Fruit fly (Drosophila melanogaster): ENCODE measurements around the gene CG1394.

Gene CG1394

DNA sequence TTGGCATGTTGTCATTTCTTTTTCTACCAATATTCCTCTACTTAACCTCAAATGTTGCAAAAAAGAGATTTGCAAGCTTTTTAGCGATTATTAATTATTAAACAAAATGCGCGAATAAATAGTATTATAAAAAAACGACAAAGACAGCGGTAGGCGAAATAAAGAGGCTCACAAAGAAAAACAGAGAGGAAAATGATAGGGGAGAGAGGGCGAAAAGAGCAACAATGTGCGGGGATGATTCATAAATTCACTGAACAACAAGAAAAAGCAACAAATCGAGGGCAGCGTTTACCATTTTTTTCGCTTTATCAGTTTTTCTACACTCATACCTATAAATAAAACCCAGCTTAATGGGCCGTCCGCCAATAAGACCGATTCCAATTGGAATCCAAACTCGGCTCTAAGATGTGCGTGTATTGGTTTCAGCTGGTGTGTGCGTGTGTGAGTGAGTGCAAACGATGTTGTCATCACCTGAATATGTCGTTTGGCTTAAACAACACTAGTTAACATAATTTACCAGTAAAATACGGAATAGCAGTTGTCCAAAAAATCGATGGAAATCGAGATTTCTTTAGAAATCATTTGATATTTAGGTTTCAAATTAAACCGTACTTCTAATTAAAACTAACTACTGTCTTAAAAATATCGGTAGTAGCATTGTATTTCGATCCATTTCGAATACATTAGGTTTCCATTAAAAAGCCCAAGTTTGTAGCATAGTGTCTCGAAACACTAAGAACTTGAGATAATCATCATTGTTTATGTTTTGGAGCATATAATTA lies 14.5 kb downstream of the CG1394 start (continued):
- TF ChIP-seq ken (GFP tag; IDR thresholded peaks at IDR 0.05) (no peak), jumu (GFP tag; optimal IDR thresholded peaks at IDR 0.05) (no peak), CG17912 (GFP tag; optimal IDR thresholded peaks at IDR 0.05) (no peak), CoRest (tag; optimal IDR thresholded peaks at IDR 0.05) (no peak), NfI (GFP tag; optimal IDR thresholded peaks at IDR 0.05) (no peak), CG6791 (GFP tag; IDR thresholded peaks at IDR 0.05; ENCODE audit: partially characterized antibody) (no peak), bigmax (GFP tag; optimal IDR thresholded peaks at IDR 0.05) (peak; percentile 67), caup (GFP tag; optimal IDR thresholded peaks at IDR 0.05; ENCODE audit: severe bottlenecking) (peak; percentile 10), Meics (GFP tag; optimal IDR thresholded peaks at IDR 0.05) (peak; percentile 40), btn (GFP tag; optimal IDR thresholded peaks at IDR 0.05) (no peak), toy (GFP tag; IDR thresholded peaks at IDR 0.05) (no peak), CG6765 (GFP tag; optimal IDR thresholded peaks at IDR 0.05) (no peak), Trl (optimal IDR thresholded peaks at IDR 0.05) (peak; percentile 7 to 33), Trl (GFP tag; optimal IDR thresholded peaks at IDR 0.05) (no peak), ci (GFP tag; IDR thresholded peaks at IDR 0.05) (no peak), exex (tag; optimal IDR thresholded peaks at IDR 0.05) (no peak), gt (GFP tag; IDR thresholded peaks at IDR 0.05) (no peak), chn (GFP tag; optimal IDR thresholded peaks at IDR 0.05) (no peak), gcm2 (GFP tag; optimal IDR thresholded peaks at IDR 0.05) (no peak), fu2 (GFP tag; optimal IDR thresholded peaks at IDR 0.05) (no peak), lab (GFP tag; optimal IDR thresholded peaks at IDR 0.05) (peak; percentile 41), CG13424 (tag; optimal IDR thresholded peaks at IDR 0.05) (peak; percentile 36), Deaf1 (tag; optimal IDR thresholded peaks at IDR 0.05) (no peak), Oaz (GFP tag; IDR thresholded peaks at IDR 0.05) (no peak), ttk (GFP tag; IDR thresholded peaks at IDR 0.05) (no peak), CG3838 (GFP tag; optimal IDR thresholded peaks at IDR 0.05) (no peak), fd64A (GFP tag; optimal IDR thresholded peaks at IDR 0.05) (no peak), CG10267 (tag; optimal IDR thresholded peaks at IDR 0.05) (peak; percentile 13), sens (GFP tag) (peak; percentile 2), CG2120 (GFP tag; optimal IDR thresholded peaks at IDR 0.05) (peak; percentile 16), CG9932 (GFP tag; IDR thresholded peaks at IDR 0.05) (peak; percentile 35), cad (GFP tag; optimal IDR thresholded peaks at IDR 0.05) (no peak), CG17328 (GFP tag; IDR thresholded peaks at IDR 0.05) (no peak), Elba2 (GFP tag; optimal IDR thresholded peaks at IDR 0.05) (peak; percentile 74), CG3995 (GFP tag; optimal IDR thresholded peaks at IDR 0.05) (no peak), croc (GFP tag; conservative IDR thresholded peaks at IDR 0.05) (no peak), dmrt99B (tag; optimal IDR thresholded peaks at IDR 0.05) (peak; percentile 19), MBD-R2 (GFP tag; IDR thresholded peaks at IDR 0.05) (peak; percentile 13; the same call in 1 of the 2 replicates), nerfin-1 (tag; optimal IDR thresholded peaks at IDR 0.05) (no peak), trem (tag; optimal IDR thresholded peaks at IDR 0.05) (no peak), lmd (GFP tag; IDR thresholded peaks at IDR 0.05) (peak; percentile 7; the same call in 1 of the 2 replicates), yki (optimal IDR thresholded peaks at IDR 0.05) (no peak), phol (tag; optimal IDR thresholded peaks at IDR 0.05) (peak; percentile 7), hbn (GFP tag; IDR thresholded peaks at IDR 0.05; ENCODE audit: partially characterized antibody) (no peak), Dbx (GFP tag; IDR thresholded peaks at IDR 0.05) (no peak), Hr78 (GFP tag; optimal IDR thresholded peaks at IDR 0.05) (no peak), lilli (GFP tag; optimal IDR thresholded peaks at IDR 0.05) (no peak), jing (GFP tag; optimal IDR thresholded peaks at IDR 0.05) (no peak), Fer3 (tag; optimal IDR thresholded peaks at IDR 0.05) (no peak), z (GFP tag; IDR thresholded peaks at IDR 0.05) (no peak), MTF-1 (GFP tag; optimal IDR thresholded peaks at IDR 0.05; ENCODE audit: borderline replicate concordance) (no peak)
